Worm (Caenorhabditis elegans): Measurements from ENCODE around the gene pcyt-1.
A peak's percentile ranks its signal among the peaks of the same experiment; 100 is the strongest.

The pcyt-1 gene

DNA sequence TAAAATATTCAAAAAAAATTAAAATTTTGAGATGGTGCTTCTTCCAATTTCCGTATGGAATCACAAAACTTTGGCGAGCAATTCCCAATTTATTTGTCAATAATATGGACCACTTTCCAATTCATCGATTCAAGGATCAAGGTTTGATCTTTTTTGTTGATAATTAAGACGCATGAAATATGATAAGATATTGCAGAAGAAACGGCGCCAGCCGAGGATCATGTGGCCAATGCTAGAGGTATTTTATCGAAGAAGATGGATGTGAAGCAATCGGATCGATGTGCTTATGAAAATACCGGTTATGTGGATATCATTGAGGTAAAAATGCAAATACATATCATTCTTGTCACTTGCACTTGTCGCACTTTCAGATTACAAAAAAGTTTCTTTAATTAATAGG, 21.7 kb upstream of the pcyt-1 start:
- TF ChIP-seq ekl-4 (GFP tag; IDR thresholded peaks at IDR 0.05): no peak
- no peak for TF ChIP-seq Y56A3A.18 (GFP tag; IDR thresholded peaks at IDR 0.05)
- TF ChIP-seq nhr-27 (tag; optimal IDR thresholded peaks at IDR 0.05): no peak
- no peak for TF ChIP-seq zim-3 (tag; optimal IDR thresholded peaks at IDR 0.05)
- TF ChIP-seq let-526 (GFP tag; IDR thresholded peaks at IDR 0.05): no peak
- no peak for TF ChIP-seq Y53F4B.3 (GFP tag; IDR thresholded peaks at IDR 0.05)
- TF ChIP-seq attf-5 (GFP tag; optimal IDR thresholded peaks at IDR 0.05): no peak
- no peak for TF ChIP-seq lsy-27 (tag; optimal IDR thresholded peaks at IDR 0.05; ENCODE audit: borderline replicate concordance, insufficient read depth)
- TF ChIP-seq repo-1 (tag; optimal IDR thresholded peaks at IDR 0.05): no peak

- TF ChIP-seq madf-10 (tag; optimal IDR thresholded peaks at IDR 0.05): no peak
- no peak for TF ChIP-seq unc-130 (GFP tag; optimal IDR thresholded peaks at IDR 0.05)
- TF ChIP-seq dpff-1 (tag; optimal IDR thresholded peaks at IDR 0.05): no peak
- no peak for TF ChIP-seq athp-1 (tag; optimal IDR thresholded peaks at IDR 0.05)
- TF ChIP-seq nfyb-1 (GFP tag; IDR thresholded peaks at IDR 0.05): no peak
- no peak for TF ChIP-seq hlh-26 (GFP tag; conservative IDR thresholded peaks at IDR 0.05)
- no peak for TF ChIP-seq hlh-12 (tag; optimal IDR thresholded peaks at IDR 0.05)
- TF ChIP-seq C06A6.2 (GFP tag; conservative IDR thresholded peaks at IDR 0.05): no peak
These were observed 18.8 kb upstream of the pcyt-1 start for ce11 chrX:7553331-7553730.

DNA sequence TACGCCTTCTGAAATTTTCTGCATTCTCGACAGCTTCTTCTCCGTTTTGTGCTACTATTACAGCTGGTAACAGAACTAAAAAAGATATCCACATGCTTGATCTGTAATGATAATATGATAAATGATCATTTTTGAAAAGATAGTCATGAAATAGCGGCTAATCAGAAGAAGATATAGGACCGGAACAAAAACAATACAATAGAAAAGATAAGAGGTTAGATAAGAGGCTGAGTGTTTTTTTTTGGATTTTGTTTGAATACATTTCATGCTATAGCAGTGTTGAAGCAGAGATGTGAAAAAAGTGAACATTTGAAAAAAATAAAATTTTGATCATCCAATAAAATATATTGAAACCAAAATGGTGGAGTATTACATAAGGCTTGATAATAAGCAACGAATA, 17.8 kb upstream of the pcyt-1 start, which contains the start of gene F46C8.8:
TSS of gene F46C8.8 (minus strand) at position 101 of the 400 bp plus-strand sequence.
- TF ChIP-seq mel-28 (tag; optimal IDR thresholded peaks at IDR 0.05; ENCODE audit: borderline replicate concordance) (no peak), dox-1 (GFP tag; IDR thresholded peaks at IDR 0.05) (no peak), Y53F4B.3 (GFP tag; IDR thresholded peaks at IDR 0.05) (no peak), nhr-90 (tag; optimal IDR thresholded peaks at IDR 0.05) (no peak), hlh-26 (GFP tag; conservative IDR thresholded peaks at IDR 0.05) (no peak), somi-1 (GFP tag; optimal IDR thresholded peaks at IDR 0.05) (no peak), attf-3 (GFP tag; conservative IDR thresholded peaks at IDR 0.05) (no peak), gei-17 (GFP tag; optimal IDR thresholded peaks at IDR 0.05) (no peak), mes-4 (tag; optimal IDR thresholded peaks at IDR 0.05) (no peak), madf-8 (GFP tag; conservative IDR thresholded peaks at IDR 0.05) (no peak), him-1 (tag; optimal IDR thresholded peaks at IDR 0.05) (no peak), nhr-120 (GFP tag; IDR thresholded peaks at IDR 0.05) (no peak), hmg-20 (GFP tag; IDR thresholded peaks at IDR 0.05) (no peak), B0019.2 (GFP tag; conservative IDR thresholded peaks at IDR 0.05) (no peak), athp-1 (tag; optimal IDR thresholded peaks at IDR 0.05) (no peak), lsy-27 (tag; optimal IDR thresholded peaks at IDR 0.05; ENCODE audit: borderline replicate concordance, insufficient read depth) (no peak)

DNA sequence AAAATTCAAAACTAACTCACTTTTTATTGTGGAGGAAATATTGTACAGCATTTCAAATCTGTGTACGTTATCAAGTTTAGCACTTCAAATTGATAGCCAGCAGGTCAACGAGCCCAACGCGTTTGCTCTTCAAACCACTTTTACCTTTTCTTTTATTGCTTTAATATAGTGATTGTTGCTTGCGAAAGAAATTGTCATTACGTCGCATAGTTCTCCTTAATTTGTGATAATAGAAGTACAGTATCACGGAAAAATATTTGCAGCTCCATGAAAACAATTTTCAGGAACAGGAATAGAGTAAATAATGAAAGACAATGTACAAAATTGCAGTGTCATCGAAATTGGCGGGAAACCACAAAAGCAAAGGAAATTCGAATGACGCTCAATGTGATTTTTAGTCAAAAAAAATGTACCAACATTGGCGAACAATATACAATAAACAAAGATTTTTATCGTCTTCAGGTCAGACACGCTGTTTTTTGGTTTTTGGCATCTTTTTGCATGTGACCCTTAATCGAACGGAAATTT, 13.2 kb upstream of the pcyt-1 start, which contains the start of the genes PDB1.1 and F08C6.5:
TSS of gene PDB1.1 (minus strand) at position 158 of the 528 bp plus-strand sequence.
TSS of gene F08C6.5 (plus strand) at position 478 of the 528 bp plus-strand sequence.
- TF ChIP-seq nhr-80 (tag; optimal IDR thresholded peaks at IDR 0.05) (peak; percentile 85), nfyb-1 (GFP tag; IDR thresholded peaks at IDR 0.05) (no peak)

ce11 chrX:7561972-7562371, 10.2 kb upstream of the pcyt-1 start:
- TF ChIP-seq cebp-1 (GFP tag; IDR thresholded peaks at IDR 0.05) (peak; percentile 53; the same call in 1 of the 2 replicates), cebp-1 (tag; optimal IDR thresholded peaks at IDR 0.05) (peak; percentile 79), unc-62 (GFP tag; optimal IDR thresholded peaks at IDR 0.05) (peak; percentile 79), ceh-40 (GFP tag; IDR thresholded peaks at IDR 0.05) (no peak)

Data from whole organism, young adult.